Fruit fly (Drosophila melanogaster) whole organism, embryonic: ENCODE measurements around the gene Prosalpha6.

ENCODE experiments used
- Antp ChIP-seq: fragments of 200-800 bp; sonication (Bioruptor generic); optimal IDR thresholded peaks from 3 replicates; lab custom pipeline; 2016; ENCODE audit warnings: missing biosample characterization, missing genetic modification characterization
- CG10274 ChIP-seq: fragments of 200-800 bp; sonication (Bioruptor generic); optimal IDR thresholded peaks from 3 replicates; lab custom pipeline; 2017; ENCODE audit warnings: missing biosample characterization, mild to moderate bottlenecking, missing genetic modification characterization
- CG10565 ChIP-seq: fragments of 200-800 bp; sonication (Bioruptor generic); optimal IDR thresholded peaks from 3 replicates; lab custom pipeline; 2016; ENCODE audit warnings: missing biosample characterization, mild to moderate bottlenecking, missing genetic modification characterization
- CG11398 ChIP-seq: fragments of 200-800 bp; sonication (Bioruptor generic); optimal IDR thresholded peaks from 2 replicates; lab custom pipeline; 2016; ENCODE audit warnings: missing biosample characterization, missing genetic modification characterization
- CG11560 ChIP-seq: fragments of 200-800 bp; sonication (Bioruptor generic); IDR thresholded peaks from 3 replicates; pipeline ENCODE4 v1.3.6; 2022; ENCODE audit warnings: missing biosample characterization, missing genetic modification characterization
- CG14441 ChIP-seq: fragments of 200-800 bp; sonication (Bioruptor generic); IDR thresholded peaks from 2 replicates; pipeline ENCODE4 v1.3.6; 2022; ENCODE audit warnings: missing biosample characterization, missing genetic modification characterization
- CG14667 ChIP-seq: fragments of 200-800 bp; sonication (Bioruptor generic); IDR thresholded peaks from 2 replicates; pipeline ENCODE4 v1.3.6; 2022; ENCODE audit warnings: missing biosample characterization, missing genetic modification characterization
- CG14710 ChIP-seq: fragments of 200-800 bp; sonication (Bioruptor generic); optimal IDR thresholded peaks from 3 replicates; lab custom pipeline; 2019; ENCODE audit warnings: missing biosample characterization, mild to moderate bottlenecking, missing genetic modification characterization, moderate library complexity
- CG15514 ChIP-seq: fragments of 200-800 bp; sonication (Bioruptor generic); optimal IDR thresholded peaks from 3 replicates; lab custom pipeline; 2017; ENCODE audit warnings: missing biosample characterization, missing genetic modification characterization, mild to moderate bottlenecking, moderate library complexity, missing genetic modification reagents
- CG15601 ChIP-seq: fragments of 200-800 bp; sonication (Bioruptor generic); optimal IDR thresholded peaks from 3 replicates; lab custom pipeline; 2019; ENCODE audit warnings: missing biosample characterization, mild to moderate bottlenecking, missing genetic modification characterization, moderate library complexity
- CG1602 ChIP-seq: fragments of 200-800 bp; sonication (Bioruptor generic); optimal IDR thresholded peaks from 3 replicates; lab custom pipeline; 2016; ENCODE audit warnings: missing biosample characterization, missing genetic modification characterization
- CG16815 ChIP-seq: fragments of 200-800 bp; sonication (Bioruptor generic); optimal IDR thresholded peaks from 3 replicates; lab custom pipeline; 2017; ENCODE audit warnings: missing biosample characterization, mild to moderate bottlenecking, missing genetic modification characterization
- CG1792 ChIP-seq: fragments of 200-800 bp; sonication (Bioruptor generic); optimal IDR thresholded peaks from 2 replicates; lab custom pipeline; 2016; ENCODE audit warnings: missing biosample characterization, missing genetic modification characterization
- CG18011 ChIP-seq: fragments of 200-800 bp; sonication (Bioruptor generic); optimal IDR thresholded peaks from 2 replicates; lab custom pipeline; 2017; ENCODE audit warnings: missing biosample characterization, missing genetic modification characterization, mild to moderate bottlenecking, moderate library complexity, missing genotype
- CG18262 ChIP-seq: fragments of 200-800 bp; optimal IDR thresholded peaks from 3 replicates; lab custom pipeline; 2019; ENCODE audit warnings: missing biosample characterization, mild to moderate bottlenecking, missing genetic modification characterization, moderate library complexity
- CG2712 ChIP-seq: fragments of 200-800 bp; optimal IDR thresholded peaks from 3 replicates; lab custom pipeline; 2019; ENCODE audit warnings: missing biosample characterization, mild to moderate bottlenecking, missing genetic modification characterization, moderate library complexity
- CG30020 ChIP-seq: fragments of 200-800 bp; optimal IDR thresholded peaks from 2 replicates; lab custom pipeline; 2019; ENCODE audit warnings: missing biosample characterization, mild to moderate bottlenecking, missing genetic modification characterization, moderate library complexity
- CG3163 ChIP-seq: fragments of 200-800 bp; sonication (Bioruptor generic); optimal IDR thresholded peaks from 3 replicates; lab custom pipeline; 2016; ENCODE audit warnings: missing biosample characterization, missing genetic modification characterization
- CG3995 ChIP-seq: fragments of 200-800 bp; sonication (Bioruptor generic); optimal IDR thresholded peaks from 3 replicates; lab custom pipeline; 2016; ENCODE audit warnings: missing biosample characterization, missing genetic modification characterization
- CG42726 ChIP-seq: fragments of 200-800 bp; sonication (Bioruptor generic); IDR thresholded peaks from 2 replicates; pipeline ENCODE4 v1.3.6; 2022; ENCODE audit warnings: missing biosample characterization, missing genetic modification characterization; ENCODE audit not compliant: partially characterized antibody
- CG4328 ChIP-seq: fragments of 200-800 bp; sonication (Bioruptor generic); optimal IDR thresholded peaks from 3 replicates; lab custom pipeline; 2017; ENCODE audit warnings: missing biosample characterization, missing genetic modification reagents, missing genetic modification characterization
- CG6791 ChIP-seq: fragments of 200-800 bp; sonication (Bioruptor generic); IDR thresholded peaks from 3 replicates; pipeline ENCODE4 v1.3.6; 2022; ENCODE audit warnings: missing biosample characterization, missing genetic modification characterization; ENCODE audit not compliant: partially characterized antibody
- CG7745 ChIP-seq: fragments of 200-800 bp; sonication (Bioruptor generic); optimal IDR thresholded peaks from 2 replicates; lab custom pipeline; 2018; ENCODE audit warnings: missing biosample characterization, mild to moderate bottlenecking, missing genetic modification characterization, moderate library complexity
- CG8944 ChIP-seq: fragments of 200-800 bp; sonication (Bioruptor generic); optimal IDR thresholded peaks from 3 replicates; lab custom pipeline; 2016; ENCODE audit warnings: missing biosample characterization, missing genetic modification characterization
- CHES-1-like ChIP-seq: fragments of 200-800 bp; sonication (Bioruptor generic); optimal IDR thresholded peaks from 2 replicates; lab custom pipeline; 2016; ENCODE audit warnings: missing biosample characterization, missing genetic modification characterization
- Chrac-16 ChIP-seq: fragments of 200-800 bp; sonication (Bioruptor generic); optimal IDR thresholded peaks from 3 replicates; lab custom pipeline; 2016; ENCODE audit warnings: missing biosample characterization, missing genetic modification characterization
- CkIIα-i1 ChIP-seq: fragments of 200-800 bp; sonication (Bioruptor generic); IDR thresholded peaks from 2 replicates; pipeline ENCODE4 v1.3.6; 2022; ENCODE audit warnings: missing biosample characterization, missing genetic modification characterization
- Dp ChIP-seq: fragments of 200-800 bp; sonication (Bioruptor generic); optimal IDR thresholded peaks from 2 replicates; lab custom pipeline; 2018; ENCODE audit warnings: missing biosample characterization, mild to moderate bottlenecking, missing genetic modification characterization, moderate library complexity
- Drgx ChIP-seq: fragments of 200-800 bp; sonication (Bioruptor generic); IDR thresholded peaks from 2 replicates; pipeline ENCODE4 v1.3.6; 2022; ENCODE audit warnings: missing biosample characterization, missing genetic modification characterization
- Fer1 ChIP-seq: fragments of 200-800 bp; sonication (Bioruptor generic); optimal IDR thresholded peaks from 2 replicates; lab custom pipeline; 2017; ENCODE audit warnings: missing biosample characterization, mild to moderate bottlenecking, missing genetic modification characterization
- HLH54F ChIP-seq: fragments of 200-800 bp; sonication (Bioruptor generic); optimal IDR thresholded peaks from 3 replicates; lab custom pipeline; 2016; ENCODE audit warnings: missing biosample characterization, missing genetic modification characterization
- Hr39 ChIP-seq: fragments of >200 bp; optimal IDR thresholded peaks from 2 replicates; lab custom pipeline; 2017
- Hsf ChIP-seq: fragments of 200-800 bp; sonication (Bioruptor generic); optimal IDR thresholded peaks from 3 replicates; lab custom pipeline; 2016; ENCODE audit warnings: missing biosample characterization, missing genetic modification characterization
- Kr ChIP-seq: fragments of 200-800 bp; sonication (Bioruptor generic); optimal IDR thresholded peaks from 2 replicates; lab custom pipeline; 2017; ENCODE audit warnings: missing biosample characterization, mild to moderate bottlenecking, missing genetic modification characterization
- Oaz ChIP-seq: fragments of 200-800 bp; sonication (Bioruptor generic); IDR thresholded peaks from 2 replicates; pipeline ENCODE4 v1.3.6; 2022; ENCODE audit warnings: missing biosample characterization, missing genetic modification characterization
- crc ChIP-seq: fragments of 200-800 bp; sonication (Bioruptor generic); optimal IDR thresholded peaks from 2 replicates; lab custom pipeline; 2016; ENCODE audit warnings: missing biosample characterization, missing genetic modification characterization
- gt ChIP-seq: fragments of 200-800 bp; sonication (Bioruptor generic); IDR thresholded peaks from 2 replicates; pipeline ENCODE4 v1.3.6; 2022; ENCODE audit warnings: missing biosample characterization, missing genetic modification characterization
- lmd ChIP-seq: fragments of 200-800 bp; sonication (Bioruptor generic); IDR thresholded peaks from 2 replicates; pipeline ENCODE4 v1.3.6; 2022; ENCODE audit warnings: missing biosample characterization, missing genetic modification characterization
- luna ChIP-seq: fragments of 200-800 bp; sonication (Bioruptor generic); optimal IDR thresholded peaks from 2 replicates; lab custom pipeline; 2016; ENCODE audit warnings: missing biosample characterization, missing genetic modification characterization
- pan ChIP-seq, 4 experiments: fragments of >200 bp in 3 of 4; fragments of 200-800 bp in 1 of 4; sonication (Bioruptor generic) in 1 of 4; optimal IDR thresholded peaks in 3 of 4; IDR thresholded peaks in 1 of 4; 2 replicates each; pipeline versions ENCODE4 v1.3.6 to Lab custom; 2017 to 2022; ENCODE audit warnings: missing biosample characterization in 2 of 4, missing genetic modification characterization in 2 of 4, mixed read lengths in 1 of 4
- pho ChIP-seq: fragments of 200-800 bp; sonication (Bioruptor generic); optimal IDR thresholded peaks from 2 replicates; lab custom pipeline; 2016; ENCODE audit warnings: missing biosample characterization, missing genetic modification characterization
- pnt ChIP-seq: fragments of 200-800 bp; sonication (Bioruptor generic); optimal IDR thresholded peaks from 3 replicates; lab custom pipeline; 2016; ENCODE audit warnings: missing biosample characterization, missing genetic modification characterization
- prd ChIP-seq, 3 experiments: fragments of >200 bp in 2 of 3; fragments of 200-800 bp in 1 of 3; sonication (Bioruptor generic) in 1 of 3; optimal IDR thresholded peaks in 2 of 3; IDR thresholded peaks in 1 of 3; 2 replicates in 2 of 3; 3 replicates in 1 of 3; pipeline versions ENCODE4 v1.3.6 to Lab custom; 2017 to 2022; ENCODE audit warnings: missing biosample characterization in 1 of 3, missing genetic modification characterization in 1 of 3
- rib ChIP-seq: fragments of 200-800 bp; sonication (Bioruptor generic); IDR thresholded peaks from 2 replicates; pipeline ENCODE4 v1.3.6; 2022; ENCODE audit warnings: missing biosample characterization, missing genetic modification characterization
- seq ChIP-seq: fragments of 200-800 bp; sonication (Bioruptor generic); IDR thresholded peaks from 2 replicates; pipeline ENCODE4 v1.3.6; 2022; ENCODE audit warnings: missing biosample characterization, missing genetic modification characterization
- sob ChIP-seq: fragments of 200-800 bp; sonication (Bioruptor generic); IDR thresholded peaks from 2 replicates; pipeline ENCODE4 v1.3.6; 2022; ENCODE audit warnings: missing biosample characterization, missing genetic modification characterization
- tap ChIP-seq: fragments of 200-800 bp; optimal IDR thresholded peaks from 3 replicates; lab custom pipeline; 2019; ENCODE audit warnings: missing biosample characterization, mild to moderate bottlenecking, missing genetic modification characterization, moderate library complexity
- tio ChIP-seq: fragments of 200-800 bp; sonication (Bioruptor generic); optimal IDR thresholded peaks from 2 replicates; lab custom pipeline; 2017; ENCODE audit warnings: missing biosample characterization, missing genetic modification characterization, inconsistent platforms
- tna ChIP-seq: fragments of 200-800 bp; sonication (Bioruptor generic); IDR thresholded peaks from 2 replicates; pipeline ENCODE4 v1.3.6; 2022; ENCODE audit warnings: missing biosample characterization, missing genetic modification characterization; ENCODE audit not compliant: partially characterized antibody
- zen ChIP-seq: fragments of 200-800 bp; sonication (Bioruptor generic); optimal IDR thresholded peaks from 3 replicates; lab custom pipeline; 2018; ENCODE audit warnings: missing biosample characterization, mild to moderate bottlenecking, missing genetic modification characterization, moderate library complexity

The Prosalpha6 gene

DNA sequence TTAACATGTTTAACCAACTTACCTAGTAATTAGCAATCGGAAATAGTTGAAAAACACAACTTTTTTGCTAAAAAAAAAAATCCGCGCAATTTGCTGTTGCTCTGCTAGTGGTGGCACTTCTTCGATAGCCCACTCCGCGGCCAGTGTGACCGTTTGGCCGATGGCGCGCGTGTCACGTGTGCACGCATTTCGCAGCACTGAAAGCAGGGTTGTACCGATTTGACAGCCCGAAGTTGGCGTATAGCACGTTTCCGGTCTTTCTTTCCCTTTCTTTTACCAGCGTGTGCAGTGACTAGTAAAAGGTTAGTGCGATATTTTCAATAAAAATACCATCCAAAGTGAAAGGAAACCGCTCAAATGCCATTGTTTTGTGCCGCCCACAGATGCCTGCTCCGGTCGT lies 20.3 kb upstream of the Prosalpha6 start, which contains the start of the genes Ripalpha and RpL7 (continued):
- TF ChIP-seq rib (GFP tag; lab: Robert Waterston, UW), result peak; percentile 98
- peak; percentile 98 for TF ChIP-seq CG8944 (GFP tag; lab: Kevin White, UChicago)
- peak; percentile 92 for TF ChIP-seq CG3163
- peak; percentile 97 for TF ChIP-seq CG1792
- TF ChIP-seq CG10274 (GFP tag; lab: Kevin White, UChicago), result peak; percentile 95
- TF ChIP-seq Antp (GFP tag; lab: Kevin White, UChicago), result peak; percentile 92
- TF ChIP-seq CG14667, result peak; percentile 88
- TF ChIP-seq prd (optimal IDR thresholded peaks at IDR 0.05; lab: Kevin White, UChicago), result no peak
- TF ChIP-seq prd (GFP tag; IDR thresholded peaks at IDR 0.05; lab: Robert Waterston, UW), result peak; percentile 91
- TF ChIP-seq CHES-1-like (GFP tag; lab: Kevin White, UChicago), result peak; percentile 99
- TF ChIP-seq CG30020 (tag; lab: Kevin White, UChicago), result peak; percentile 78
- TF ChIP-seq CG7745 (tag; lab: Kevin White, UChicago), result peak; percentile 84
- peak; percentile 94 for TF ChIP-seq zen (tag; lab: Kevin White, UChicago)
- TF ChIP-seq CG15601 (tag; lab: Kevin White, UChicago), result peak; percentile 95
- TF ChIP-seq pan (optimal IDR thresholded peaks at IDR 0.05; lab: Kevin White, UChicago), result no peak
- peak in 1 of 2 experiments; percentile 96 for TF ChIP-seq pan (GFP tag; optimal IDR thresholded peaks at IDR 0.05 in 1 of 2, IDR thresholded peaks at IDR 0.05 in 1 of 2)
- peak; percentile 98 for TF ChIP-seq HLH54F (GFP tag; lab: Kevin White, UChicago)
- peak; percentile 99 for TF ChIP-seq CG4328 (GFP tag; lab: Kevin White, UChicago)
- peak; percentile 92 for TF ChIP-seq CG2712
- peak; percentile 92 for TF ChIP-seq Oaz (GFP tag; lab: Robert Waterston, UW)
- peak; percentile 78 for TF ChIP-seq Dp (GFP tag; lab: Kevin White, UChicago)
- TF ChIP-seq CG11398, result peak; percentile 98
- peak; percentile 73; the same call in 2 of the 3 replicates for TF ChIP-seq CG11560 (tag; lab: Robert Waterston, UW)
- TF ChIP-seq CG6791 (GFP tag; lab: Robert Waterston, UW), result peak; percentile 95
- peak; percentile 95 for TF ChIP-seq Kr (GFP tag; lab: Kevin White, UChicago)
- TF ChIP-seq CG14710 (tag; lab: Kevin White, UChicago), result peak; percentile 97
- TF ChIP-seq Fer1, result peak; percentile 99
- peak; percentile 95 for TF ChIP-seq CG16815 (GFP tag; lab: Kevin White, UChicago)
- peak; percentile 87 for TF ChIP-seq gt (GFP tag; lab: Robert Waterston, UW)
- TF ChIP-seq lmd, result peak; percentile 93
- TF ChIP-seq CG10565 (GFP tag; lab: Kevin White, UChicago), result peak; percentile 91
- TF ChIP-seq luna (GFP tag; lab: Kevin White, UChicago), result peak; percentile 95
- TF ChIP-seq CG15514 (GFP tag; lab: Kevin White, UChicago), result peak; percentile 97
- peak; percentile 84 for TF ChIP-seq Drgx (GFP tag; lab: Robert Waterston, UW)
- TF ChIP-seq tna, result peak; percentile 92
- peak; percentile 98 for TF ChIP-seq Hsf
- TF ChIP-seq CkIIα-i1 (GFP tag; lab: Robert Waterston, UW), result peak; percentile 83; the same call in 1 of the 2 replicates
- peak; percentile 94 for TF ChIP-seq Chrac-16
- no peak for TF ChIP-seq Hr39 (lab: Kevin White, UChicago)
- peak; percentile 87 for TF ChIP-seq CG3995 (GFP tag; lab: Kevin White, UChicago)
- peak; percentile 85 for TF ChIP-seq pnt (GFP tag; lab: Kevin White, UChicago)
- peak; percentile 92 for TF ChIP-seq CG18011 (GFP tag; lab: Kevin White, UChicago)
- TF ChIP-seq CG18262, result peak; percentile 84
- peak; percentile 99 for TF ChIP-seq CG42726
- peak; percentile 87 for TF ChIP-seq tio (GFP tag; lab: Kevin White, UChicago)
- peak; percentile 99 for TF ChIP-seq sob (GFP tag; lab: Robert Waterston, UW)
- TF ChIP-seq pho, result peak; percentile 98
- peak; percentile 91 for TF ChIP-seq seq (GFP tag; lab: Robert Waterston, UW)
- TF ChIP-seq CG1602 (GFP tag; lab: Kevin White, UChicago), result peak; percentile 92
- TF ChIP-seq tap (tag; lab: Kevin White, UChicago), result peak; percentile 84
- TF ChIP-seq crc (GFP tag; lab: Kevin White, UChicago), result peak; percentile 96
- peak; percentile 93 for TF ChIP-seq CG14441 (GFP tag; lab: Robert Waterston, UW)
